Fruit fly (Drosophila melanogaster) whole organism, embryonic: Measurements from ENCODE around the gene CAH4.

ENCODE experiments used
- BEAF-32 ChIP-seq: fragments of 200-800 bp; sonication (Bioruptor generic); optimal IDR thresholded peaks from 3 replicates; lab custom pipeline; 2017; ENCODE audit warnings: missing biosample characterization, missing genetic modification characterization, mild to moderate bottlenecking, moderate library complexity, missing genetic modification reagents
- Blimp-1 ChIP-seq: fragments of 200-800 bp; sonication (Bioruptor generic); optimal IDR thresholded peaks from 3 replicates; lab custom pipeline; 2018; ENCODE audit warnings: missing biosample characterization, missing genetic modification characterization, mild to moderate bottlenecking, moderate library complexity, missing genetic modification reagents
- BtbVII ChIP-seq: fragments of 200-800 bp; sonication (Bioruptor generic); optimal IDR thresholded peaks from 3 replicates; lab custom pipeline; 2017; ENCODE audit warnings: missing biosample characterization, mild to moderate bottlenecking, missing genetic modification characterization
- CG10267 ChIP-seq: fragments of 200-800 bp; sonication (Bioruptor generic); optimal IDR thresholded peaks from 2 replicates; lab custom pipeline; 2018; ENCODE audit warnings: missing biosample characterization, mild to moderate bottlenecking, missing genetic modification characterization, moderate library complexity
- CG10565 ChIP-seq: fragments of 200-800 bp; sonication (Bioruptor generic); optimal IDR thresholded peaks from 3 replicates; lab custom pipeline; 2016; ENCODE audit warnings: missing biosample characterization, mild to moderate bottlenecking, missing genetic modification characterization
- CG10654 ChIP-seq: fragments of 200-800 bp; sonication (Bioruptor generic); optimal IDR thresholded peaks from 2 replicates; lab custom pipeline; 2016; ENCODE audit warnings: missing biosample characterization, missing genetic modification characterization
- CG11456 ChIP-seq: fragments of 200-800 bp; sonication (Bioruptor generic); IDR thresholded peaks from 3 replicates; pipeline ENCODE4 v1.3.6; 2022; ENCODE audit warnings: missing biosample characterization, missing genetic modification characterization
- CG12744 ChIP-seq: fragments of 200-800 bp; sonication (Bioruptor generic); optimal IDR thresholded peaks from 2 replicates; lab custom pipeline; 2016; ENCODE audit warnings: missing biosample characterization, missing genetic modification characterization
- CG13123 ChIP-seq: fragments of 200-800 bp; sonication (Bioruptor generic); optimal IDR thresholded peaks from 2 replicates; lab custom pipeline; 2016; ENCODE audit warnings: missing biosample characterization, missing genetic modification characterization
- CG13894 ChIP-seq: fragments of 200-800 bp; sonication (Bioruptor generic); optimal IDR thresholded peaks from 3 replicates; lab custom pipeline; 2018; ENCODE audit warnings: missing biosample characterization, mild to moderate bottlenecking, missing genetic modification characterization, moderate library complexity
- CG14667 ChIP-seq: fragments of 200-800 bp; sonication (Bioruptor generic); IDR thresholded peaks from 2 replicates; pipeline ENCODE4 v1.3.6; 2022; ENCODE audit warnings: missing biosample characterization, missing genetic modification characterization
- CG16863 ChIP-seq: fragments of 200-800 bp; sonication (Bioruptor generic); optimal IDR thresholded peaks from 3 replicates; lab custom pipeline; 2016; ENCODE audit warnings: missing biosample characterization, missing genetic modification characterization
- CG18011 ChIP-seq: fragments of 200-800 bp; sonication (Bioruptor generic); optimal IDR thresholded peaks from 2 replicates; lab custom pipeline; 2017; ENCODE audit warnings: missing biosample characterization, missing genetic modification characterization, mild to moderate bottlenecking, moderate library complexity, missing genotype
- CG30403 ChIP-seq: fragments of 200-800 bp; sonication (Bioruptor generic); optimal IDR thresholded peaks from 3 replicates; lab custom pipeline; 2016; ENCODE audit warnings: missing biosample characterization, missing genetic modification characterization
- CG3838 ChIP-seq: fragments of 200-800 bp; sonication (Bioruptor generic); optimal IDR thresholded peaks from 3 replicates; lab custom pipeline; 2016; ENCODE audit warnings: missing biosample characterization, missing genetic modification characterization
- CG6175 ChIP-seq: fragments of 200-800 bp; sonication (Bioruptor generic); IDR thresholded peaks from 3 replicates; pipeline ENCODE4 v1.3.6; 2022; ENCODE audit warnings: missing biosample characterization, missing genetic modification characterization
- CG7556 ChIP-seq: fragments of 200-800 bp; sonication (Bioruptor generic); optimal IDR thresholded peaks from 2 replicates; lab custom pipeline; 2017; ENCODE audit warnings: missing biosample characterization, mild to moderate bottlenecking, missing genetic modification characterization
- CG8765 ChIP-seq: fragments of 200-800 bp; sonication (Bioruptor generic); IDR thresholded peaks from 2 replicates; pipeline ENCODE4 v1.3.6; 2022; ENCODE audit warnings: missing biosample characterization, missing genetic modification characterization
- CG9215 ChIP-seq: fragments of 200-800 bp; sonication (Bioruptor generic); IDR thresholded peaks from 2 replicates; pipeline ENCODE4 v1.3.6; 2022; ENCODE audit warnings: missing biosample characterization, missing genetic modification characterization
- Chrac-16 ChIP-seq: fragments of 200-800 bp; sonication (Bioruptor generic); optimal IDR thresholded peaks from 3 replicates; lab custom pipeline; 2016; ENCODE audit warnings: missing biosample characterization, missing genetic modification characterization
- Dip3 ChIP-seq: fragments of 200-800 bp; sonication (Bioruptor generic); optimal IDR thresholded peaks from 3 replicates; lab custom pipeline; 2016; ENCODE audit warnings: missing biosample characterization, missing genetic modification characterization
- Ets97D ChIP-seq: fragments of 200-800 bp; sonication (Bioruptor generic); optimal IDR thresholded peaks from 3 replicates; lab custom pipeline; 2016; ENCODE audit warnings: missing biosample characterization, missing genetic modification characterization
- Fer1 ChIP-seq: fragments of 200-800 bp; sonication (Bioruptor generic); optimal IDR thresholded peaks from 2 replicates; lab custom pipeline; 2017; ENCODE audit warnings: missing biosample characterization, mild to moderate bottlenecking, missing genetic modification characterization
- GATAe ChIP-seq: fragments of 200-800 bp; sonication (Bioruptor generic); conservative IDR thresholded peaks from 2 replicates; pipeline ENCODE4 v1.3.6; 2022; ENCODE audit warnings: missing biosample characterization, missing genetic modification characterization
- H2.0 ChIP-seq: fragments of 200-800 bp; sonication (Bioruptor generic); IDR thresholded peaks from 2 replicates; pipeline ENCODE4 v1.3.6; 2022; ENCODE audit warnings: missing biosample characterization, missing genetic modification characterization
- MBD-R2 ChIP-seq: fragments of 200-800 bp; sonication (Bioruptor generic); IDR thresholded peaks from 2 replicates; pipeline ENCODE4 v1.3.6; 2022; ENCODE audit warnings: missing biosample characterization, missing genetic modification characterization
- Max ChIP-seq: fragments of 200-800 bp; sonication (Bioruptor generic); optimal IDR thresholded peaks from 2 replicates; lab custom pipeline; 2016; ENCODE audit warnings: missing biosample characterization, mild to moderate bottlenecking, missing genetic modification characterization
- Mes4 ChIP-seq: fragments of 200-800 bp; sonication (Bioruptor generic); optimal IDR thresholded peaks from 2 replicates; lab custom pipeline; 2016; ENCODE audit warnings: missing biosample characterization, missing genetic modification characterization
- Nf-YC ChIP-seq: fragments of 200-800 bp; optimal IDR thresholded peaks from 3 replicates; lab custom pipeline; 2019; ENCODE audit warnings: missing biosample characterization, mild to moderate bottlenecking, missing genetic modification characterization, moderate library complexity
- Six4 ChIP-seq: fragments of 200-800 bp; sonication (Bioruptor generic); optimal IDR thresholded peaks from 2 replicates; lab custom pipeline; 2016; ENCODE audit warnings: missing biosample characterization, missing genetic modification characterization
- Spps ChIP-seq: fragments of 200-800 bp; sonication (Bioruptor generic); optimal IDR thresholded peaks from 2 replicates; lab custom pipeline; 2018; ENCODE audit warnings: missing biosample characterization, mild to moderate bottlenecking, missing genetic modification characterization
- Usf ChIP-seq: fragments of 200-800 bp; sonication (Bioruptor generic); optimal IDR thresholded peaks from 2 replicates; lab custom pipeline; 2017; ENCODE audit warnings: missing genotype, missing biosample characterization, missing genetic modification characterization
- az2 ChIP-seq: fragments of 200-800 bp; sonication (Bioruptor generic); optimal IDR thresholded peaks from 3 replicates; lab custom pipeline; 2016; ENCODE audit warnings: missing biosample characterization, missing genetic modification characterization
- bab2 ChIP-seq: fragments of 200-800 bp; sonication (Bioruptor generic); optimal IDR thresholded peaks from 2 replicates; lab custom pipeline; 2016; ENCODE audit warnings: missing biosample characterization, missing genetic modification characterization
- corto ChIP-seq: fragments of 200-800 bp; sonication (Bioruptor generic); optimal IDR thresholded peaks from 2 replicates; lab custom pipeline; 2016; ENCODE audit warnings: missing biosample characterization, mild to moderate bottlenecking, missing genetic modification characterization, moderate library complexity
- croc ChIP-seq: fragments of 200-800 bp; sonication (Bioruptor generic); conservative IDR thresholded peaks from 3 replicates; pipeline ENCODE4 v1.3.6; 2022; ENCODE audit warnings: missing biosample characterization, missing genetic modification characterization
- cwo ChIP-seq: fragments of 200-800 bp; sonication (Bioruptor generic); optimal IDR thresholded peaks from 3 replicates; lab custom pipeline; 2017; ENCODE audit warnings: missing biosample characterization, missing genetic modification characterization, mild to moderate bottlenecking, moderate library complexity, missing genetic modification reagents
- dimm ChIP-seq: fragments of 200-800 bp; sonication (Bioruptor generic); IDR thresholded peaks from 2 replicates; pipeline ENCODE4 v1.3.6; 2022; ENCODE audit warnings: missing biosample characterization, missing genetic modification characterization
- esg ChIP-seq: fragments of 200-800 bp; sonication (Bioruptor generic); conservative IDR thresholded peaks from 2 replicates; pipeline ENCODE4 v1.3.6; 2022; ENCODE audit warnings: missing biosample characterization, missing genetic modification characterization
- eve ChIP-seq, 2 experiments: fragments of >200 bp; optimal IDR thresholded peaks; 2 replicates each; lab custom pipeline; 2017; ENCODE audit warnings: missing biosample characterization in 2 of 2, missing genetic modification characterization in 2 of 2
- eyg ChIP-seq: fragments of 200-800 bp; sonication (Bioruptor generic); optimal IDR thresholded peaks from 3 replicates; lab custom pipeline; 2016; ENCODE audit warnings: missing biosample characterization, missing genetic modification characterization
- fru ChIP-seq: fragments of >200 bp; optimal IDR thresholded peaks from 2 replicates; lab custom pipeline; 2017
- gfzf ChIP-seq: fragments of 200-800 bp; sonication (Bioruptor generic); optimal IDR thresholded peaks from 2 replicates; lab custom pipeline; 2016; ENCODE audit warnings: missing biosample characterization, mild to moderate bottlenecking, missing genetic modification characterization, moderate library complexity
- gsb-n ChIP-seq: fragments of 200-800 bp; sonication (Bioruptor generic); optimal IDR thresholded peaks from 3 replicates; lab custom pipeline; 2018; ENCODE audit warnings: missing biosample characterization, mild to moderate bottlenecking, missing genetic modification characterization
- jing ChIP-seq: fragments of 200-800 bp; sonication (Bioruptor generic); optimal IDR thresholded peaks from 2 replicates; lab custom pipeline; 2018; ENCODE audit warnings: missing biosample characterization, mild to moderate bottlenecking, missing genetic modification characterization
- nerfin-2 ChIP-seq: fragments of 200-800 bp; sonication (Bioruptor generic); IDR thresholded peaks from 2 replicates; pipeline ENCODE4 v1.3.6; 2022; ENCODE audit warnings: missing biosample characterization, missing genetic modification characterization; ENCODE audit not compliant: partially characterized antibody
- sens ChIP-seq: fragments of 200-800 bp; sonication (Bioruptor generic); peaks from one replicate; lab custom pipeline; 2016; ENCODE audit warnings: missing biosample characterization, missing genetic modification characterization
- seq ChIP-seq: fragments of 200-800 bp; sonication (Bioruptor generic); IDR thresholded peaks from 2 replicates; pipeline ENCODE4 v1.3.6; 2022; ENCODE audit warnings: missing biosample characterization, missing genetic modification characterization
- shn ChIP-seq: fragments of 200-800 bp; sonication (Bioruptor generic); optimal IDR thresholded peaks from 3 replicates; lab custom pipeline; 2016; ENCODE audit warnings: missing biosample characterization, missing genetic modification characterization
- sob ChIP-seq: fragments of 200-800 bp; sonication (Bioruptor generic); IDR thresholded peaks from 2 replicates; pipeline ENCODE4 v1.3.6; 2022; ENCODE audit warnings: missing biosample characterization, missing genetic modification characterization
- stwl ChIP-seq: fragments of 200-800 bp; sonication (Bioruptor generic); optimal IDR thresholded peaks from 3 replicates; lab custom pipeline; 2018; ENCODE audit warnings: missing biosample characterization, mild to moderate bottlenecking, missing genetic modification characterization, moderate library complexity
- wdn ChIP-seq: fragments of 200-800 bp; sonication (Bioruptor generic); IDR thresholded peaks from 2 replicates; pipeline ENCODE4 v1.3.6; 2022; ENCODE audit warnings: missing biosample characterization, missing genetic modification characterization

The CAH4 gene

dm6 chr3R:24850420-24850819, 6.9 kb downstream of the CAH4 start, which contains the start of gene CG7006 (continued):
- peak; percentile 58 for TF ChIP-seq wdn (GFP tag; lab: Robert Waterston, UW)
- peak; percentile 55 for TF ChIP-seq Usf (GFP tag; lab: Kevin White, UChicago)
- peak; percentile 87 for TF ChIP-seq sens (GFP tag; lab: Kevin White, UChicago)
- peak; percentile 84 for TF ChIP-seq BEAF-32
- TF ChIP-seq shn (GFP tag; lab: Kevin White, UChicago): peak; percentile 82
- peak; percentile 45 for TF ChIP-seq az2 (GFP tag; lab: Kevin White, UChicago)
- TF ChIP-seq MBD-R2 (GFP tag; lab: Robert Waterston, UW): peak; percentile 81
- TF ChIP-seq CG10267 (tag; lab: Kevin White, UChicago): peak; percentile 100
- TF ChIP-seq nerfin-2 (GFP tag; lab: Robert Waterston, UW): 0 out of 2 replicates have a peak, but pooled peaks have one; percentile 54
- TF ChIP-seq Spps (tag; lab: Kevin White, UChicago): no peak
- TF ChIP-seq CG10654 (GFP tag; lab: Kevin White, UChicago): peak; percentile 76
- no peak for TF ChIP-seq CG10565 (GFP tag; lab: Kevin White, UChicago)
- peak; percentile 52 for TF ChIP-seq CG7556 (GFP tag; lab: Kevin White, UChicago)
- TF ChIP-seq Max (GFP tag; lab: Kevin White, UChicago): peak; percentile 88
- peak; percentile 69 for TF ChIP-seq H2.0 (GFP tag; lab: Robert Waterston, UW)
- TF ChIP-seq CG11456 (GFP tag; lab: Robert Waterston, UW): peak; percentile 85
- TF ChIP-seq Six4 (GFP tag; lab: Kevin White, UChicago): peak; percentile 35
- no peak for TF ChIP-seq CG14667
- TF ChIP-seq CG9215: peak; percentile 64; the same call in 1 of the 2 replicates
- TF ChIP-seq eve (GFP tag; optimal IDR thresholded peaks at IDR 0.05; lab: Kevin White, UChicago): no peak
- no peak for TF ChIP-seq seq (GFP tag; lab: Robert Waterston, UW)
- no peak for TF ChIP-seq croc (GFP tag; lab: Robert Waterston, UW)
- no peak for TF ChIP-seq CG8765 (GFP tag; lab: Robert Waterston, UW)
- TF ChIP-seq CG6175 (GFP tag; lab: Robert Waterston, UW): peak; percentile 44; the same call in 1 of the 3 replicates
- TF ChIP-seq CG3838 (GFP tag; lab: Kevin White, UChicago): no peak
- TF ChIP-seq Chrac-16 (GFP tag; lab: Kevin White, UChicago): peak; percentile 70
- TF ChIP-seq CG16863 (GFP tag; lab: Kevin White, UChicago): peak; percentile 43
- no peak for TF ChIP-seq fru (lab: Kevin White, UChicago)
- peak; percentile 95 for TF ChIP-seq stwl (tag; lab: Kevin White, UChicago)
- peak; percentile 35 for TF ChIP-seq Mes4 (GFP tag; lab: Kevin White, UChicago)
- no peak for TF ChIP-seq dimm (GFP tag; lab: Robert Waterston, UW)
- TF ChIP-seq CG13894 (tag; lab: Kevin White, UChicago): no peak
- TF ChIP-seq Fer1 (GFP tag; lab: Kevin White, UChicago): no peak
- peak; percentile 50 for TF ChIP-seq eyg (GFP tag; lab: Kevin White, UChicago)
- no peak for TF ChIP-seq esg (GFP tag; lab: Robert Waterston, UW)
- peak; percentile 68 for TF ChIP-seq CG12744
- TF ChIP-seq GATAe: no peak; the same call in 1 of the 2 replicates
- TF ChIP-seq cwo (GFP tag; lab: Kevin White, UChicago): peak; percentile 70
- no peak for TF ChIP-seq BtbVII (GFP tag; lab: Kevin White, UChicago)
- peak; percentile 50 for TF ChIP-seq CG13123 (GFP tag; lab: Kevin White, UChicago)
- peak; percentile 75 for TF ChIP-seq Dip3 (GFP tag; lab: Kevin White, UChicago)
- TF ChIP-seq Ets97D (GFP tag; lab: Kevin White, UChicago): peak; percentile 90
- TF ChIP-seq gsb-n (tag; lab: Kevin White, UChicago): no peak
- TF ChIP-seq corto (GFP tag; lab: Kevin White, UChicago): no peak
- peak; percentile 95 for TF ChIP-seq sob (GFP tag; lab: Robert Waterston, UW)
- peak; percentile 80 for TF ChIP-seq CG30403 (GFP tag; lab: Kevin White, UChicago)
- no peak for TF ChIP-seq jing
- TF ChIP-seq bab2 (GFP tag; lab: Kevin White, UChicago): peak; percentile 80
- no peak for TF ChIP-seq CG18011 (GFP tag; lab: Kevin White, UChicago)
- TF ChIP-seq Nf-YC (tag; lab: Kevin White, UChicago): no peak
- peak; percentile 41 for TF ChIP-seq gfzf (GFP tag; lab: Kevin White, UChicago)
- TF ChIP-seq Blimp-1 (GFP tag; lab: Kevin White, UChicago): no peak
